Worm (Caenorhabditis elegans): ENCODE measurements around the gene Y59A8B.25.

ce11 chrV:18017226-18017625, 38.0 kb downstream of the Y59A8B.25 start, which contains the start of gene srh-134:
- TF ChIP-seq elt-1 (tag; optimal IDR thresholded peaks at IDR 0.05; ENCODE audit: borderline replicate concordance, insufficient read depth) (no peak), snpc-4 (tag; optimal IDR thresholded peaks at IDR 0.05) (no peak), ceh-43 (GFP tag; optimal IDR thresholded peaks at IDR 0.05) (no peak), ztf-11 (tag; optimal IDR thresholded peaks at IDR 0.05) (no peak), ceh-83 (GFP tag; optimal IDR thresholded peaks at IDR 0.05) (no peak), pha-4 (tag; optimal IDR thresholded peaks at IDR 0.05) (no peak), cnd-1 (tag; optimal IDR thresholded peaks at IDR 0.05) (no peak)

Measured in whole organism, mixed stage, embryonic.